Fruit fly (Drosophila melanogaster) whole organism: ENCODE data around the gene Cpr62Bb.

Experiments used
- EcR ChIP-seq, 2 experiments: fragments of >200 bp; optimal IDR thresholded peaks; 2 replicates each; lab custom pipeline; 2017; ENCODE audit warnings: missing biosample characterization in 2 of 2, missing genetic modification characterization in 2 of 2, missing genetic modification reagents in 2 of 2
- psq ChIP-seq: fragments of >200 bp; optimal IDR thresholded peaks from 2 replicates; lab custom pipeline; 2017

dm6 chr3L:1861794-1862447, 27.0 kb upstream of the Cpr62Bb start, which contains the start of gene Rap1:
- TF ChIP-seq psq (lab: Kevin White, UChicago) (no peak), EcR (GFP tag; optimal IDR thresholded peaks at IDR 0.05; lab: Kevin White, UChicago) (no peak)
